Worm (Caenorhabditis elegans) whole organism, L2 larva: ENCODE data around the gene Y41C4A.22.

Experiments
- ceh-82 ChIP-seq: fragments of 150-350 bp; optimal IDR thresholded peaks from 2 replicates; lab custom pipeline; 2014; ENCODE audit warnings: missing biosample characterization, missing genetic modification characterization
- egl-27 ChIP-seq: sonication (generic microtip); optimal IDR thresholded peaks from 3 replicates; lab custom pipeline; 2017; ENCODE audit warnings: missing biosample characterization, missing genetic modification reagents, missing genetic modification characterization
- elt-1 ChIP-seq: fragments of 150-350 bp; optimal IDR thresholded peaks from 2 replicates; lab custom pipeline; 2014; ENCODE audit warnings: missing biosample characterization, missing genetic modification characterization
- elt-3 ChIP-seq: sonication (generic microtip); optimal IDR thresholded peaks from 2 replicates; lab custom pipeline; 2017; ENCODE audit warnings: missing biosample characterization, missing genetic modification characterization
- lsy-2 ChIP-seq, 2 experiments: fragments of 150-350 bp in 1 of 2; sonication (generic microtip) in 1 of 2; optimal IDR thresholded peaks; 2 replicates each; lab custom pipeline; 2014 to 2017; ENCODE audit warnings: missing biosample characterization in 2 of 2, missing genetic modification characterization in 2 of 2
- mdl-1 ChIP-seq, 2 experiments: fragments of 150-350 bp in 1 of 2; sonication (generic microtip) in 1 of 2; optimal IDR thresholded peaks; 2 replicates each; lab custom pipeline; 2017; ENCODE audit warnings: missing biosample characterization in 2 of 2, missing genetic modification characterization in 2 of 2
- nhr-11 ChIP-seq: fragments of 150-350 bp; optimal IDR thresholded peaks from 2 replicates; lab custom pipeline; 2014; ENCODE audit warnings: missing biosample characterization, missing genetic modification characterization
- nhr-12 ChIP-seq: fragments of 150-350 bp; optimal IDR thresholded peaks from 2 replicates; lab custom pipeline; 2014; ENCODE audit warnings: missing biosample characterization, missing genetic modification characterization
- nhr-77 ChIP-seq: fragments of 150-350 bp; optimal IDR thresholded peaks from 2 replicates; lab custom pipeline; 2014; ENCODE audit warnings: missing biosample characterization, missing genetic modification characterization
- unc-62 ChIP-seq: fragments of 150-350 bp; optimal IDR thresholded peaks from 2 replicates; lab custom pipeline; 2014; ENCODE audit warnings: missing biosample characterization, missing genetic modification reagents, missing genetic modification characterization
- zag-1 ChIP-seq: fragments of 150-350 bp; optimal IDR thresholded peaks from 2 replicates; lab custom pipeline; 2014; ENCODE audit warnings: missing biosample characterization, missing genetic modification characterization

DNA sequence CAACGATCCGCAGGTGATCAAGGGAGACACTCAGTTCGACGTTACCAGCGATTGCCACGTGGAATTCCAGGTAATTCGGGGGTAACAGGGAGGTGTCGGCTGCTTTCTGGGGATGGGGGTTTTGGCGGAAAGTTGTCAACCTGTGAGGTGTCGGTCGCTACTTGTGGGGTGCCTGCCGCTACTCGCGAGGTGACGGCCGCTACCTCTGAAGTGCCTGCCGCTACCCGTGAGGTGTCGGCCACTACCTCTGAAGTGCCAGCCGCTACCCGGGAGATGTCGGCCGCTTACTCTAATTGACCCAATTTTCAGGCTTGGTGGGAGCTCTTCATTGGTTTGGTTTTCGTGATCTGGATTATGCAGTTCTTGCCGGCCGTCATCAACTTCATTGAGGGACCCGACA lies 35.8 kb downstream of the Y41C4A.22 start:
- no peak for TF ChIP-seq zag-1 (tag; lab: Kevin White, UChicago)
- no peak for TF ChIP-seq unc-62
- TF ChIP-seq nhr-77 (tag; lab: Kevin White, UChicago) = no peak
- no peak for TF ChIP-seq nhr-12
- no peak for TF ChIP-seq ceh-82 (tag; lab: Kevin White, UChicago)
- no peak for TF ChIP-seq egl-27
- no peak for TF ChIP-seq lsy-2 (tag; optimal IDR thresholded peaks at IDR 0.05; lab: Kevin White, UChicago)
- no peak for TF ChIP-seq elt-1 (tag; lab: Kevin White, UChicago)
- no peak for TF ChIP-seq nhr-11
- no peak for TF ChIP-seq mdl-1 (tag; optimal IDR thresholded peaks at IDR 0.05; lab: Kevin White, UChicago)
- no peak for TF ChIP-seq elt-3 (tag; lab: Kevin White, UChicago)
